Worm (Caenorhabditis elegans) whole organism, L2 larva: Measurements from ENCODE around the gene pes-10.

ENCODE experiments used
- fos-1 ChIP-seq: fragments of 150-350 bp; optimal IDR thresholded peaks from 2 replicates; lab custom pipeline; 2014; ENCODE audit warnings: missing biosample characterization, missing genetic modification characterization
- lin-39 ChIP-seq: fragments of 150-350 bp; optimal IDR thresholded peaks from 2 replicates; lab custom pipeline; 2014; ENCODE audit warnings: missing biosample characterization, missing genetic modification reagents, missing genetic modification characterization
- snpc-4 ChIP-seq: fragments of 150-350 bp; optimal IDR thresholded peaks from 2 replicates; lab custom pipeline; 2014; ENCODE audit warnings: missing biosample characterization, missing genetic modification characterization
- ztf-4 ChIP-seq: fragments of 150-350 bp; optimal IDR thresholded peaks from 2 replicates; lab custom pipeline; 2014; ENCODE audit warnings: missing biosample characterization, missing genetic modification characterization

ce11 chrII:12826752-12827151 is 20.9 kb downstream of the pes-10 start, which contains the start of gene Y46G5A.38:
- TF ChIP-seq snpc-4 (tag; lab: Kevin White, UChicago) (no peak), fos-1 (no peak), lin-39 (tag; lab: Kevin White, UChicago) (no peak), ztf-4 (tag; lab: Kevin White, UChicago) (no peak)
